Worm (Caenorhabditis elegans) whole organism, L3 larva: Measurements from ENCODE around the gene T28C6.10.

Experiments used
- aly-2 ChIP-seq: fragments of 150-350 bp; optimal IDR thresholded peaks from 2 replicates; lab custom pipeline; 2014; ENCODE audit warnings: missing biosample characterization, missing genetic modification characterization
- ama-1 ChIP-seq: fragments of 150-350 bp; optimal IDR thresholded peaks from 2 replicates; lab custom pipeline; 2018
- egl-27 ChIP-seq: sonication (generic microtip); optimal IDR thresholded peaks from 4 replicates; lab custom pipeline; 2017; ENCODE audit warnings: missing biosample characterization, missing genetic modification reagents, missing genetic modification characterization
- elt-3 ChIP-seq, 3 experiments: fragments of 150-350 bp in 1 of 3; sonication (generic microtip) in 2 of 3; optimal IDR thresholded peaks; 2 replicates in 2 of 3; 4 replicates in 1 of 3; lab custom pipeline; 2014 to 2017; ENCODE audit warnings: missing biosample characterization in 3 of 3, missing genetic modification characterization in 3 of 3
- nhr-12 ChIP-seq: fragments of 150-350 bp; optimal IDR thresholded peaks from 2 replicates; lab custom pipeline; 2014; ENCODE audit warnings: missing biosample characterization, missing genetic modification characterization
- nhr-67 ChIP-seq: fragments of 150-350 bp; optimal IDR thresholded peaks from 2 replicates; lab custom pipeline; 2014; ENCODE audit warnings: missing biosample characterization, missing genetic modification characterization
- snpc-4 ChIP-seq: fragments of 150-350 bp; optimal IDR thresholded peaks from 2 replicates; lab custom pipeline; 2014; ENCODE audit warnings: missing biosample characterization, missing genetic modification characterization
- tbx-2 ChIP-seq: sonication (generic microtip); optimal IDR thresholded peaks from 2 replicates; lab custom pipeline; 2016; ENCODE audit warnings: mild to moderate bottlenecking, missing genetic modification characterization, missing compliant biosample characterization
- ztf-11 ChIP-seq: fragments of 150-350 bp; optimal IDR thresholded peaks from 2 replicates; lab custom pipeline; 2014; ENCODE audit warnings: missing biosample characterization, missing genetic modification characterization

DNA sequence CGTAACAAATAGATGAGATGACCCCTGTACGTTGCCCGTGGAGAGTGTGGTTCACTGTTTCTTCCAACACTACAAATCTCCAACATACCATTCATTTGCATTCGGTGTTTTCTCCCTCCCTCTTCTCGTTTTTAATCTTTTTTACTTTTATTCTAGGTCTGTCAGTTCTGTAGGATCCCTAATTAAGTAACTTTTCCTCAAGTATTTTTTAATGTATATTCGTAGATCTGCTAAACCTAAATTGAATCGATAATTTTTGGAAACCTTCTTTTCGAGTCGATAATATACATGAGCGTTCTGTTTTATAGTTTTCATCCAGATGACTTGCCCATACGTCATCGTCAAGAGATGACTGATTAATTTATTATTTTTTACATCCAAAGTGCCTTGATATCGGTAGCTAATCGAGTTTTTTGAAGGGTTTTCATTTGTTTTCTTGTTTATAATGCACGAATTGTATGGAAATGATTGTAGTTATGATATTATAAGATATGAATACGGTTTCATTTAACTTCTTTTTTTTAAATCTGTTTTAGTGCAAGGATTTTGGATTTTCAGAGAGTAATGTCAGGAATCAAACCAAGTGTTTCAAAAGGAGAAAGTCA lies 22.5 kb downstream of the T28C6.10 start, which contains the start of the genes T28C6.11 and T11B7.1:
- no peak for TF ChIP-seq ztf-11 (tag; lab: Kevin White, UChicago)
- no peak for TF ChIP-seq snpc-4 (tag; lab: Kevin White, UChicago)
- no peak for TF ChIP-seq nhr-12 (tag; lab: Kevin White, UChicago)
- no peak for TF ChIP-seq egl-27
- TF ChIP-seq elt-3 (tag; optimal IDR thresholded peaks at IDR 0.05; lab: Kevin White, UChicago) = no peak
- TF ChIP-seq ama-1 = no peak
- no peak for TF ChIP-seq tbx-2 (tag; lab: Kevin White, UChicago)
- no peak for TF ChIP-seq aly-2 (tag; lab: Kevin White, UChicago)
- TF ChIP-seq nhr-67 = no peak
